Worm (Caenorhabditis elegans) whole organism, young adult: Measurements from ENCODE around the gene F07E5.5.

Experiments
- F10E7.11 ChIP-seq: sonication (generic microtip); optimal IDR thresholded peaks from 2 replicates; lab custom pipeline; 2017; ENCODE audit warnings: mild to moderate bottlenecking, missing genetic modification characterization, moderate library complexity, missing compliant biosample characterization
- ama-1 ChIP-seq, 3 experiments: fragments of 150-350 bp in 1 of 3; sonication (generic microtip) in 2 of 3; optimal IDR thresholded peaks; 2 replicates each; lab custom pipeline; 2014 to 2018; ENCODE audit warnings: missing biosample characterization in 2 of 3, missing genetic modification characterization in 2 of 3, missing genetic modification reagents in 2 of 3
- ceh-40 ChIP-seq: fragments of 200-800 bp; sonication (Bioruptor generic); IDR thresholded peaks from 2 replicates; pipeline ENCODE4 v1.3.6; 2022; ENCODE audit warnings: missing genetic modification characterization, missing compliant biosample characterization
- efl-1 ChIP-seq: fragments of 150-350 bp; optimal IDR thresholded peaks from 2 replicates; lab custom pipeline; 2014; ENCODE audit warnings: missing biosample characterization, missing genetic modification reagents, missing genetic modification characterization
- fkh-3 ChIP-seq: sonication (generic microtip); optimal IDR thresholded peaks from 2 replicates; lab custom pipeline; 2016; ENCODE audit warnings: mild to moderate bottlenecking, missing genetic modification characterization, missing compliant biosample characterization
- hsf-1 ChIP-seq: fragments of 200-800 bp; sonication (Bioruptor generic); IDR thresholded peaks from 2 replicates; pipeline ENCODE4 v1.3.6; 2022; ENCODE audit warnings: missing genetic modification reagents, missing genetic modification characterization, missing compliant biosample characterization
- madf-3 ChIP-seq: fragments of 200-800 bp; sonication (Bioruptor generic); IDR thresholded peaks from 2 replicates; pipeline ENCODE4 v1.3.6; 2022; ENCODE audit warnings: missing genetic modification reagents, missing genetic modification characterization, missing compliant biosample characterization
- nfya-1 ChIP-seq: sonication (generic microtip); optimal IDR thresholded peaks from 2 replicates; lab custom pipeline; 2017; ENCODE audit warnings: antibody characterized with exemption, missing compliant biosample characterization, missing genetic modification characterization, borderline replicate concordance; ENCODE audit not compliant: insufficient read depth
- nhr-27 ChIP-seq: fragments of 200-800 bp; sonication (Bioruptor generic); optimal IDR thresholded peaks from 2 replicates; lab custom pipeline; 2018; ENCODE audit warnings: mild to moderate bottlenecking, missing genetic modification characterization, moderate library complexity, missing compliant biosample characterization
- rec-8 ChIP-seq, 2 experiments: sonication (generic microtip); optimal IDR thresholded peaks; 2 replicates each; lab custom pipeline; 2016; ENCODE audit warnings: mild to moderate bottlenecking in 2 of 2, missing genetic modification characterization in 2 of 2, missing genetic modification reagents in 2 of 2, missing genotype in 2 of 2, missing biosample characterization in 1 of 2, missing compliant biosample characterization in 1 of 2, moderate library complexity in 1 of 2
- sdz-38 ChIP-seq: sonication (generic microtip); optimal IDR thresholded peaks from 2 replicates; lab custom pipeline; 2016; ENCODE audit warnings: missing genotype, missing genetic modification characterization, missing compliant biosample characterization
- zfh-2 ChIP-seq: fragments of 200-800 bp; sonication (Bioruptor generic); conservative IDR thresholded peaks from 2 replicates; pipeline ENCODE4 v1.3.6; 2022; ENCODE audit warnings: missing genetic modification reagents, missing genetic modification characterization, missing compliant biosample characterization
- ztf-25 ChIP-seq: fragments of 200-800 bp; sonication (Bioruptor generic); IDR thresholded peaks from 2 replicates; pipeline ENCODE4 v1.3.6; 2022; ENCODE audit warnings: missing genetic modification reagents, missing genetic modification characterization, missing compliant biosample characterization

DNA sequence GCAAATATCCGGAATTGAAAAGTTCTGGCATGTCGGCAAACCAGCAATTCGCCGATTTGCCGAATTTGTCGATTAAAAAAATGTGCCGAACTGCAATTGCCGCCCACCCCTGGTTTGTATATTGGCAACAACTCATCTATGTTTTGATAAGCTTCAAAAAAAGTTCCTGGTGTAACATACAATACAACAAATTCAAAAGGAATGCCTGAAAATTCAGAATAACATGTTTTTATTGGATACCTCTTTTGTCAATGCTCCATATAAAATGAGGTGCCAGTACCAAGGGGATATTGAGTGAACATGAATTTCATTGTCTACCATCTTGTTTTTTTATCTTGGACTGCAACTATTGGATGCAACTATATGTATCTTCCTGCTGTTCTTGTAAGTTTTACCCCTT lies 22.4 kb upstream of the F07E5.5 start, which contains the start of gene T16A1.4:
- no peak for TF ChIP-seq ama-1 (optimal IDR thresholded peaks at IDR 0.05; lab: Kevin White, UChicago)
- no peak for TF ChIP-seq ama-1 (GFP tag; optimal IDR thresholded peaks at IDR 0.05; lab: Kevin White, UChicago)
- no peak for TF ChIP-seq madf-3 (GFP tag; lab: Robert Waterston, UW)
- no peak for TF ChIP-seq hsf-1
- TF ChIP-seq zfh-2 (GFP tag; lab: Robert Waterston, UW), result no peak
- TF ChIP-seq nfya-1, result no peak
- TF ChIP-seq efl-1 (GFP tag; lab: Kevin White, UChicago), result no peak
- no peak for TF ChIP-seq rec-8 (tag; optimal IDR thresholded peaks at IDR 0.05; lab: Kevin White, UChicago)
- no peak for TF ChIP-seq ceh-40 (GFP tag; lab: Robert Waterston, UW)
- no peak for TF ChIP-seq fkh-3 (tag; lab: Kevin White, UChicago)
- no peak for TF ChIP-seq sdz-38
- no peak for TF ChIP-seq nhr-27 (tag; lab: Kevin White, UChicago)
- no peak for TF ChIP-seq ztf-25 (GFP tag; lab: Robert Waterston, UW)
- TF ChIP-seq F10E7.11 (tag; lab: Kevin White, UChicago), result no peak
